In genomic region chr3R:15275158-15275623, dm6 we compare ENCODE assay signal across 1 fruit fly cellular context.
TF ChIP-seq lines count a peak whose summit lies in the region.

TSS of gene Cp190 (minus strand) at chr3R:15275241.
TSS of gene CG4338 (plus strand) at chr3R:15275522.

TF ChIP-seq in whole organism, embryonic, 481 proteins besides CTCF, POLR2A, EP300 and RAD21 (continued from another document and continues in another):
- peak; percentile 94 for TF ChIP-seq CG10366 (GFP tag; IDR thresholded peaks at IDR 0.05; lab: Robert Waterston, UW)
- peak; percentile 79 for TF ChIP-seq Adf1 (GFP tag; IDR thresholded peaks at IDR 0.05; lab: Robert Waterston, UW)
- peak; percentile 79 for TF ChIP-seq CG12236 (GFP tag; optimal IDR thresholded peaks at IDR 0.05; lab: Kevin White, UChicago)
- TF ChIP-seq ato (GFP tag; IDR thresholded peaks at IDR 0.05; lab: Robert Waterston, UW; ENCODE audit: partially characterized antibody), result peak; percentile 73; the same call in 1 of the 2 replicates
- peak; percentile 93 for TF ChIP-seq Aef1 (GFP tag; IDR thresholded peaks at IDR 0.05; lab: Robert Waterston, UW)
- no peak for TF ChIP-seq Tbp (GFP tag; optimal IDR thresholded peaks at IDR 0.05; lab: Kevin White, UChicago)
- peak; percentile 88 for TF ChIP-seq dimm (GFP tag; IDR thresholded peaks at IDR 0.05; lab: Robert Waterston, UW)
- peak; percentile 95 for TF ChIP-seq nom (GFP tag; optimal IDR thresholded peaks at IDR 0.05; lab: Kevin White, UChicago)
- TF ChIP-seq pfk (GFP tag; optimal IDR thresholded peaks at IDR 0.05; lab: Kevin White, UChicago), result peak; percentile 70
- peak; percentile 95 for TF ChIP-seq trh (GFP tag; optimal IDR thresholded peaks at IDR 0.05; lab: Kevin White, UChicago)
- peak; percentile 96 for TF ChIP-seq ara (GFP tag; IDR thresholded peaks at IDR 0.05; lab: Robert Waterston, UW)
- TF ChIP-seq wdn (GFP tag; IDR thresholded peaks at IDR 0.05; lab: Robert Waterston, UW), result peak; percentile 95
- TF ChIP-seq fd102C (GFP tag; optimal IDR thresholded peaks at IDR 0.05; lab: Kevin White, UChicago), result peak; percentile 84
- peak; percentile 91 for TF ChIP-seq CG17186 (GFP tag; optimal IDR thresholded peaks at IDR 0.05; lab: Kevin White, UChicago)
- TF ChIP-seq prd (optimal IDR thresholded peaks at IDR 0.05; lab: Kevin White, UChicago), result no peak
- TF ChIP-seq prd (GFP tag; IDR thresholded peaks at IDR 0.05; lab: Robert Waterston, UW), result peak; percentile 98
- TF ChIP-seq Poxn (GFP tag; IDR thresholded peaks at IDR 0.05; lab: Robert Waterston, UW), result peak; percentile 89
- TF ChIP-seq Dfd (GFP tag; optimal IDR thresholded peaks at IDR 0.05; lab: Kevin White, UChicago), result no peak
- no peak; the same call in 2 of the 3 replicates for TF ChIP-seq zen2 (GFP tag; IDR thresholded peaks at IDR 0.05; lab: Robert Waterston, UW; ENCODE audit: partially characterized antibody)
- no peak for TF ChIP-seq CG1832 (GFP tag; optimal IDR thresholded peaks at IDR 0.05; lab: Kevin White, UChicago)
- peak; percentile 85 for TF ChIP-seq CG33213 (GFP tag; optimal IDR thresholded peaks at IDR 0.05; lab: Kevin White, UChicago)
- TF ChIP-seq chm (GFP tag; IDR thresholded peaks at IDR 0.05; lab: Robert Waterston, UW), result peak; percentile 93
- TF ChIP-seq yki (optimal IDR thresholded peaks at IDR 0.05; lab: Kevin White, UChicago), result no peak
- TF ChIP-seq CG18599 (GFP tag; optimal IDR thresholded peaks at IDR 0.05; lab: Kevin White, UChicago), result peak; percentile 98
- TF ChIP-seq Camta (GFP tag; optimal IDR thresholded peaks at IDR 0.05; lab: Kevin White, UChicago), result peak; percentile 93
- TF ChIP-seq CG8765 (GFP tag; IDR thresholded peaks at IDR 0.05; lab: Robert Waterston, UW), result peak; percentile 89
- TF ChIP-seq Hey (tag; optimal IDR thresholded peaks at IDR 0.05; lab: Kevin White, UChicago), result peak; percentile 90
- peak; percentile 78 for TF ChIP-seq pzg (GFP tag; optimal IDR thresholded peaks at IDR 0.05; lab: Kevin White, UChicago)
- peak; percentile 84 for TF ChIP-seq Atf3 (GFP tag; optimal IDR thresholded peaks at IDR 0.05; lab: Kevin White, UChicago)
- peak; percentile 98 for TF ChIP-seq Meics (GFP tag; optimal IDR thresholded peaks at IDR 0.05; lab: Kevin White, UChicago)
- peak; percentile 96 for TF ChIP-seq seq (GFP tag; IDR thresholded peaks at IDR 0.05; lab: Robert Waterston, UW)
- TF ChIP-seq dan (GFP tag; IDR thresholded peaks at IDR 0.05; lab: Robert Waterston, UW), result peak; percentile 90
- TF ChIP-seq HmgD (GFP tag; optimal IDR thresholded peaks at IDR 0.05; lab: Kevin White, UChicago), result peak; percentile 77
- TF ChIP-seq sens-2 (GFP tag; IDR thresholded peaks at IDR 0.05; lab: Robert Waterston, UW), result peak; percentile 94
- peak; percentile 58 for TF ChIP-seq hbn (GFP tag; IDR thresholded peaks at IDR 0.05; lab: Robert Waterston, UW; ENCODE audit: partially characterized antibody)
- TF ChIP-seq CG14050 (GFP tag; IDR thresholded peaks at IDR 0.05; lab: Robert Waterston, UW), result peak; percentile 91
- TF ChIP-seq Doc2 (GFP tag; IDR thresholded peaks at IDR 0.05; lab: Robert Waterston, UW), result peak; percentile 81
- peak; percentile 99 for TF ChIP-seq CG9817 (tag; optimal IDR thresholded peaks at IDR 0.05; lab: Kevin White, UChicago)
- peak; percentile 85 for TF ChIP-seq Lim3 (GFP tag; IDR thresholded peaks at IDR 0.05; lab: Robert Waterston, UW)
- TF ChIP-seq PHDP (tag; optimal IDR thresholded peaks at IDR 0.05; lab: Kevin White, UChicago), result peak; percentile 99
- TF ChIP-seq CG18764 (GFP tag; optimal IDR thresholded peaks at IDR 0.05; lab: Kevin White, UChicago), result peak; percentile 95
- TF ChIP-seq YL-1 (GFP tag; optimal IDR thresholded peaks at IDR 0.05; lab: Kevin White, UChicago), result peak; percentile 97
- TF ChIP-seq knrl (GFP tag; IDR thresholded peaks at IDR 0.05; lab: Robert Waterston, UW; ENCODE audit: partially characterized antibody), result peak; percentile 81
- TF ChIP-seq ase (GFP tag; IDR thresholded peaks at IDR 0.05; lab: Robert Waterston, UW), result peak; percentile 90
- TF ChIP-seq CG42726 (GFP tag; IDR thresholded peaks at IDR 0.05; lab: Robert Waterston, UW; ENCODE audit: partially characterized antibody), result peak; percentile 76
- peak; percentile 98 for TF ChIP-seq Med (GFP tag; lab: Kevin White, UChicago)
- peak; percentile 19 for TF ChIP-seq Kr (GFP tag; optimal IDR thresholded peaks at IDR 0.05; lab: Kevin White, UChicago)
- peak; percentile 93 for TF ChIP-seq CG8281 (tag; optimal IDR thresholded peaks at IDR 0.05; lab: Kevin White, UChicago)
- TF ChIP-seq org-1 (GFP tag; optimal IDR thresholded peaks at IDR 0.05; lab: Kevin White, UChicago), result peak; percentile 96
- TF ChIP-seq schlank (tag; optimal IDR thresholded peaks at IDR 0.05; lab: Kevin White, UChicago), result peak; percentile 93
- TF ChIP-seq CG3995 (GFP tag; optimal IDR thresholded peaks at IDR 0.05; lab: Kevin White, UChicago), result peak; percentile 84
- peak; percentile 74 for TF ChIP-seq CG11398 (GFP tag; optimal IDR thresholded peaks at IDR 0.05; lab: Kevin White, UChicago)
- peak; percentile 98 for TF ChIP-seq Dek (tag; optimal IDR thresholded peaks at IDR 0.05; lab: Kevin White, UChicago)
- peak; percentile 66 for TF ChIP-seq CG9876 (GFP tag; optimal IDR thresholded peaks at IDR 0.05; lab: Kevin White, UChicago)
- peak; percentile 94 for TF ChIP-seq Awh (GFP tag; IDR thresholded peaks at IDR 0.05; lab: Robert Waterston, UW)
- no peak for TF ChIP-seq nau (GFP tag; optimal IDR thresholded peaks at IDR 0.05; lab: Kevin White, UChicago)
- TF ChIP-seq CG9797 (GFP tag; optimal IDR thresholded peaks at IDR 0.05; lab: Kevin White, UChicago), result peak; percentile 71
- peak; percentile 97 for TF ChIP-seq croc (GFP tag; conservative IDR thresholded peaks at IDR 0.05; lab: Robert Waterston, UW)
- TF ChIP-seq CG12071 (GFP tag; optimal IDR thresholded peaks at IDR 0.05; lab: Kevin White, UChicago), result peak; percentile 93
- peak; percentile 94 to 98 for TF ChIP-seq dpn (GFP tag; optimal IDR thresholded peaks at IDR 0.05; lab: Kevin White, UChicago)
- peak; percentile 94 for TF ChIP-seq pho (GFP tag; optimal IDR thresholded peaks at IDR 0.05; lab: Kevin White, UChicago)
- TF ChIP-seq mirr (GFP tag; optimal IDR thresholded peaks at IDR 0.05; lab: Kevin White, UChicago), result peak; percentile 97
- TF ChIP-seq CG10565 (GFP tag; optimal IDR thresholded peaks at IDR 0.05; lab: Kevin White, UChicago), result peak; percentile 61
- peak; percentile 97 for TF ChIP-seq trem (tag; optimal IDR thresholded peaks at IDR 0.05; lab: Kevin White, UChicago)
- peak; percentile 68; the same call in 2 of the 3 replicates for TF ChIP-seq CG7963 (GFP tag; IDR thresholded peaks at IDR 0.05; lab: Robert Waterston, UW; ENCODE audit: partially characterized antibody)
- peak; percentile 97 for TF ChIP-seq CG11695 (GFP tag; IDR thresholded peaks at IDR 0.05; lab: Robert Waterston, UW)
- peak; percentile 99 for TF ChIP-seq CG30403 (GFP tag; optimal IDR thresholded peaks at IDR 0.05; lab: Kevin White, UChicago)
- TF ChIP-seq CG8359 (GFP tag; optimal IDR thresholded peaks at IDR 0.05; lab: Kevin White, UChicago; ENCODE audit: borderline replicate concordance), result peak; percentile 89
- TF ChIP-seq CG31365 (tag; optimal IDR thresholded peaks at IDR 0.05; lab: Kevin White, UChicago), result peak; percentile 85
- peak; percentile 99 for TF ChIP-seq gcm (GFP tag; optimal IDR thresholded peaks at IDR 0.05; lab: Kevin White, UChicago)
- peak; percentile 99 for TF ChIP-seq CG17829 (tag; optimal IDR thresholded peaks at IDR 0.05; lab: Kevin White, UChicago)
- peak; percentile 98 for TF ChIP-seq CG32532 (GFP tag; IDR thresholded peaks at IDR 0.05; lab: Robert Waterston, UW)
- TF ChIP-seq Hr39 (optimal IDR thresholded peaks at IDR 0.05; lab: Kevin White, UChicago), result no peak
- TF ChIP-seq aop (GFP tag; IDR thresholded peaks at IDR 0.05; lab: Robert Waterston, UW), result no peak
- peak; percentile 97 for TF ChIP-seq Blimp-1 (GFP tag; optimal IDR thresholded peaks at IDR 0.05; lab: Kevin White, UChicago)
- TF ChIP-seq zf30C (GFP tag; optimal IDR thresholded peaks at IDR 0.05; lab: Kevin White, UChicago), result peak; percentile 59
- TF ChIP-seq CG31224 (GFP tag; IDR thresholded peaks at IDR 0.05; lab: Robert Waterston, UW), result peak; percentile 94
- TF ChIP-seq Bdp1 (GFP tag; optimal IDR thresholded peaks at IDR 0.05; lab: Kevin White, UChicago), result peak; percentile 87
- TF ChIP-seq run (tag; optimal IDR thresholded peaks at IDR 0.05; lab: Kevin White, UChicago), result peak; percentile 96
- peak; percentile 93 for TF ChIP-seq Hmx (GFP tag; optimal IDR thresholded peaks at IDR 0.05; lab: Kevin White, UChicago)
- TF ChIP-seq exex (tag; optimal IDR thresholded peaks at IDR 0.05; lab: Kevin White, UChicago), result peak; percentile 92
- TF ChIP-seq CG6272 (GFP tag; IDR thresholded peaks at IDR 0.05; lab: Robert Waterston, UW), result peak; percentile 94
- no peak for TF ChIP-seq tio (GFP tag; optimal IDR thresholded peaks at IDR 0.05; lab: Kevin White, UChicago)
- TF ChIP-seq Nf-YA (GFP tag; IDR thresholded peaks at IDR 0.05; lab: Robert Waterston, UW), result peak; percentile 87
- TF ChIP-seq CG8478 (optimal IDR thresholded peaks at IDR 0.05; lab: Kevin White, UChicago), result no peak
- peak; percentile 97 for TF ChIP-seq CG2202 (tag; optimal IDR thresholded peaks at IDR 0.05; lab: Kevin White, UChicago)
- TF ChIP-seq sqz (GFP tag; optimal IDR thresholded peaks at IDR 0.05; lab: Kevin White, UChicago), result peak; percentile 99
- peak; percentile 99 for TF ChIP-seq nmo (GFP tag; optimal IDR thresholded peaks at IDR 0.05; lab: Kevin White, UChicago)
- TF ChIP-seq MBD-R2 (GFP tag; IDR thresholded peaks at IDR 0.05; lab: Robert Waterston, UW), result peak; percentile 98
- peak; percentile 61; the same call in 1 of the 2 replicates for TF ChIP-seq dati (GFP tag; IDR thresholded peaks at IDR 0.05; lab: Robert Waterston, UW)
- TF ChIP-seq CG16863 (GFP tag; optimal IDR thresholded peaks at IDR 0.05; lab: Kevin White, UChicago), result peak; percentile 90
- TF ChIP-seq CG12391 (tag; optimal IDR thresholded peaks at IDR 0.05; lab: Kevin White, UChicago), result peak; percentile 99
- peak; percentile 89 for TF ChIP-seq CHES-1-like (GFP tag; optimal IDR thresholded peaks at IDR 0.05; lab: Kevin White, UChicago)
- peak; percentile 86 for TF ChIP-seq wek (GFP tag; optimal IDR thresholded peaks at IDR 0.05; lab: Kevin White, UChicago)
- peak; percentile 86 for TF ChIP-seq C15 (GFP tag; IDR thresholded peaks at IDR 0.05; lab: Robert Waterston, UW)
- peak; percentile 98 for TF ChIP-seq CG4328 (GFP tag; optimal IDR thresholded peaks at IDR 0.05; lab: Kevin White, UChicago)
- peak; percentile 96 for TF ChIP-seq vfl (GFP tag; optimal IDR thresholded peaks at IDR 0.05; lab: Kevin White, UChicago)
- peak; percentile 98 for TF ChIP-seq row (GFP tag; IDR thresholded peaks at IDR 0.05; lab: Robert Waterston, UW)
- peak; percentile 98 for TF ChIP-seq CG18619 (GFP tag; optimal IDR thresholded peaks at IDR 0.05; lab: Kevin White, UChicago)
- TF ChIP-seq CG8924 (tag; optimal IDR thresholded peaks at IDR 0.05; lab: Kevin White, UChicago), result peak; percentile 99
- TF ChIP-seq CG2199 (GFP tag; IDR thresholded peaks at IDR 0.05; lab: Robert Waterston, UW), result peak; percentile 89; the same call in 2 of the 3 replicates
- no peak for TF ChIP-seq cad (GFP tag; optimal IDR thresholded peaks at IDR 0.05; lab: Kevin White, UChicago)
- TF ChIP-seq Vsx1 (GFP tag; optimal IDR thresholded peaks at IDR 0.05; lab: Kevin White, UChicago), result peak; percentile 94
- TF ChIP-seq bbx (GFP tag; IDR thresholded peaks at IDR 0.05; lab: Robert Waterston, UW; ENCODE audit: partially characterized antibody), result peak; percentile 78
- TF ChIP-seq CG11723 (GFP tag; optimal IDR thresholded peaks at IDR 0.05; lab: Kevin White, UChicago), result peak; percentile 93
- peak; percentile 86 for TF ChIP-seq TFAM (GFP tag; optimal IDR thresholded peaks at IDR 0.05; lab: Kevin White, UChicago)
- peak; percentile 97 for TF ChIP-seq CG11504 (tag; optimal IDR thresholded peaks at IDR 0.05; lab: Kevin White, UChicago)
- TF ChIP-seq ap (GFP tag; IDR thresholded peaks at IDR 0.05; lab: Robert Waterston, UW), result peak; percentile 91
- TF ChIP-seq sna (GFP tag; IDR thresholded peaks at IDR 0.05; lab: Robert Waterston, UW; ENCODE audit: partially characterized antibody), result no peak; the same call in 1 of the 2 replicates
- TF ChIP-seq CG16779 (GFP tag; IDR thresholded peaks at IDR 0.05; lab: Robert Waterston, UW), result peak; percentile 88
- peak; percentile 95 for TF ChIP-seq CG10462 (GFP tag; optimal IDR thresholded peaks at IDR 0.05; lab: Kevin White, UChicago)
- TF ChIP-seq Myb (GFP tag; optimal IDR thresholded peaks at IDR 0.05; lab: Kevin White, UChicago), result peak; percentile 79
- TF ChIP-seq Bteb2 (GFP tag; optimal IDR thresholded peaks at IDR 0.05; lab: Kevin White, UChicago), result peak; percentile 93
- TF ChIP-seq sr (GFP tag; IDR thresholded peaks at IDR 0.05; lab: Robert Waterston, UW), result peak; percentile 51; the same call in 1 of the 3 replicates
- TF ChIP-seq zfh1 (GFP tag; IDR thresholded peaks at IDR 0.05; lab: Robert Waterston, UW), result peak; percentile 96
- peak; percentile 87 for TF ChIP-seq Sry-δ (GFP tag; optimal IDR thresholded peaks at IDR 0.05; lab: Kevin White, UChicago)
- TF ChIP-seq maf-S (GFP tag; optimal IDR thresholded peaks at IDR 0.05; lab: Kevin White, UChicago), result peak; percentile 83
- no peak for TF ChIP-seq sc (optimal IDR thresholded peaks at IDR 0.05; lab: Kevin White, UChicago)
- peak; percentile 97 for TF ChIP-seq sc (GFP tag; optimal IDR thresholded peaks at IDR 0.05; lab: Kevin White, UChicago)
- TF ChIP-seq CG12744 (GFP tag; optimal IDR thresholded peaks at IDR 0.05; lab: Kevin White, UChicago), result peak; percentile 84
- TF ChIP-seq slou (GFP tag; optimal IDR thresholded peaks at IDR 0.05; lab: Kevin White, UChicago), result peak; percentile 91
- peak; percentile 66 for TF ChIP-seq repo (GFP tag; optimal IDR thresholded peaks at IDR 0.05; lab: Kevin White, UChicago)
- peak; percentile 96 for TF ChIP-seq Hsf (GFP tag; optimal IDR thresholded peaks at IDR 0.05; lab: Kevin White, UChicago)
- TF ChIP-seq CG4282 (GFP tag; optimal IDR thresholded peaks at IDR 0.05; lab: Kevin White, UChicago), result no peak
- peak; percentile 84 for TF ChIP-seq shn (GFP tag; optimal IDR thresholded peaks at IDR 0.05; lab: Kevin White, UChicago)
- peak; percentile 98 for TF ChIP-seq CG4617 (GFP tag; optimal IDR thresholded peaks at IDR 0.05; lab: Kevin White, UChicago; ENCODE audit: borderline replicate concordance)
- peak; percentile 87 for TF ChIP-seq gro (GFP tag; optimal IDR thresholded peaks at IDR 0.05; lab: Kevin White, UChicago)
- TF ChIP-seq hb (GFP tag; IDR thresholded peaks at IDR 0.05; lab: Robert Waterston, UW; ENCODE audit: partially characterized antibody), result peak; percentile 72
- no peak for TF ChIP-seq Trl (optimal IDR thresholded peaks at IDR 0.05; lab: Kevin White, UChicago)
- peak; percentile 90 for TF ChIP-seq Trl (GFP tag; optimal IDR thresholded peaks at IDR 0.05; lab: Kevin White, UChicago)
